Worm (Caenorhabditis elegans): ENCODE measurements around the gene asp-3.
A peak's percentile ranks its signal among the peaks of the same experiment; 100 is the strongest.

Gene asp-3

ce11 chrX:6790986-6791385 is at the start of gene asp-3:
asp-3 (plus strand) TSS chrX:6791064.
- TF ChIP-seq lin-35 (GFP tag; optimal IDR thresholded peaks at IDR 0.05) (peak in 1 of 2 experiments; percentile 21), elt-2 (tag; optimal IDR thresholded peaks at IDR 0.05) (peak; percentile 39), ces-1 (GFP tag; optimal IDR thresholded peaks at IDR 0.05) (no peak)

- TF ChIP-seq nhr-71 (tag; optimal IDR thresholded peaks at IDR 0.05) (peak; percentile 49), mef-2 (tag; optimal IDR thresholded peaks at IDR 0.05) (no peak), egl-13 (tag; optimal IDR thresholded peaks at IDR 0.05) (no peak), F16B12.6 (tag; optimal IDR thresholded peaks at IDR 0.05) (no peak), tbx-2 (tag; optimal IDR thresholded peaks at IDR 0.05) (no peak), mab-9 (GFP tag; IDR thresholded peaks at IDR 0.05) (peak; percentile 57), efl-1 (optimal IDR thresholded peaks at IDR 0.05) (peak in 1 of 2 experiments; percentile 18), efl-1 (GFP tag; optimal IDR thresholded peaks at IDR 0.05 in 1 of 2) (peak; percentile 17 to 85), egl-27 (tag; optimal IDR thresholded peaks at IDR 0.05) (peak in 1 of 2 experiments; percentile 26), ces-1 (GFP tag; optimal IDR thresholded peaks at IDR 0.05) (no peak), swsn-7 (tag; optimal IDR thresholded peaks at IDR 0.05) (no peak), lsy-2 (tag; optimal IDR thresholded peaks at IDR 0.05) (peak; percentile 48 to 58), ceh-82 (tag; optimal IDR thresholded peaks at IDR 0.05) (no peak), sptf-1 (tag; optimal IDR thresholded peaks at IDR 0.05) (no peak), ceh-90 (tag; optimal IDR thresholded peaks at IDR 0.05) (no peak), ceh-8 (GFP tag; optimal IDR thresholded peaks at IDR 0.05) (no peak), rnt-1 (tag; optimal IDR thresholded peaks at IDR 0.05) (peak; percentile 64), pax-3 (tag; optimal IDR thresholded peaks at IDR 0.05) (no peak), nhr-20 (tag; optimal IDR thresholded peaks at IDR 0.05) (peak; percentile 76), nhr-85 (tag) (peak; percentile 98), lin-14 (GFP tag; optimal IDR thresholded peaks at IDR 0.05) (peak; percentile 42), pag-3 (tag; optimal IDR thresholded peaks at IDR 0.05; ENCODE audit: borderline replicate concordance, insufficient read depth) (no peak), nhr-76 (tag; optimal IDR thresholded peaks at IDR 0.05) (no peak), nhr-11 (tag; optimal IDR thresholded peaks at IDR 0.05) (no peak), sox-4 (tag; optimal IDR thresholded peaks at IDR 0.05) (no peak), skn-1 (tag; optimal IDR thresholded peaks at IDR 0.05) (peak; percentile 4), ceh-63 (GFP tag; optimal IDR thresholded peaks at IDR 0.05) (no peak), hpl-2 (GFP tag; optimal IDR thresholded peaks at IDR 0.05) (no peak), dpl-1 (GFP tag; optimal IDR thresholded peaks at IDR 0.05) (peak; percentile 8 to 17 (median 17)), lin-15B (tag; optimal IDR thresholded peaks at IDR 0.05) (no peak), lir-3 (tag; optimal IDR thresholded peaks at IDR 0.05; ENCODE audit: poor library complexity) (peak; percentile 73), unc-62 (GFP tag; optimal IDR thresholded peaks at IDR 0.05) (no peak), nhr-12 (tag; optimal IDR thresholded peaks at IDR 0.05) (no peak), lin-35 (GFP tag; optimal IDR thresholded peaks at IDR 0.05) (peak; percentile 28 to 69), jun-1 (tag; optimal IDR thresholded peaks at IDR 0.05) (no peak), aly-2 (tag; optimal IDR thresholded peaks at IDR 0.05) (no peak), ceh-88 (GFP tag; IDR thresholded peaks at IDR 0.05) (no peak; the same call in 1 of the 2 replicates), fkh-10 (GFP tag; optimal IDR thresholded peaks at IDR 0.05) (no peak), efl-3 (GFP tag; optimal IDR thresholded peaks at IDR 0.05) (no peak), dsc-1 (tag; optimal IDR thresholded peaks at IDR 0.05) (no peak), C04F5.9 (tag; optimal IDR thresholded peaks at IDR 0.05) (no peak), ets-5 (GFP tag; IDR thresholded peaks at IDR 0.05) (no peak), xbp-1 (tag; optimal IDR thresholded peaks at IDR 0.05) (no peak), ztf-4 (tag; optimal IDR thresholded peaks at IDR 0.05) (peak; percentile 79), unc-86 (tag; optimal IDR thresholded peaks at IDR 0.05) (no peak), nhr-19 (GFP tag; conservative IDR thresholded peaks at IDR 0.05) (peak; percentile 34), hlh-17 (GFP tag; optimal IDR thresholded peaks at IDR 0.05; ENCODE audit: borderline replicate concordance) (no peak), alr-1 (tag; optimal IDR thresholded peaks at IDR 0.05; ENCODE audit: borderline replicate concordance) (no peak), elt-3 (tag; optimal IDR thresholded peaks at IDR 0.05) (peak in 2 of 6 experiments; percentile 88 to 90)
Measured at ce11 chrX:6741532-6741931, 49.3 kb upstream of the asp-3 start.

All from whole organism, L1 larva.